Fruit fly (Drosophila melanogaster): Measurements from ENCODE around the gene Gbeta5.
A peak's percentile ranks its signal among the peaks of the same experiment; 100 is the strongest.

Gbeta5 gene

DNA sequence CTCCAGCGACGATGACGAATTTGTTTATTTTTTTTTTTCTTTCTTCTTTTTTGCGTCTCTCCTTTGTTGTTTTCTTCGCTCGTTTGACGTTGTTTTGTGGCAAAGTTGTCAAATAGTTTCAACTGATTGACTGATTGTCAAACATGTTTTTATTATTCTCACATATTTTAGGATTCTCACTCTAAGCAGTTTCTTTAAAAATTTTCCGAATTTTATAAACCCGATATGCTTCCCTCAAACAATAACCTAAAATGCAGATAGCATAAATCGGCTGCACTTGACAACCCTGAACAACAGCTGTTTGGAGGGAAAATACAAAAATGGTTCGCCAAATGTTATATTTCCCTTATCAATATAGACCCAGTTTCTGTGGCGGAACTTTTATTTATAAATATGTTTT, 8.5 kb downstream of the Gbeta5 start, which contains the start of gene CG17982 (continued):
- TF ChIP-seq peb (GFP tag; IDR thresholded peaks at IDR 0.05) (no peak), CG13287 (GFP tag; IDR thresholded peaks at IDR 0.05; ENCODE audit: partially characterized antibody) (no peak; the same call in 1 of the 2 replicates), toy (GFP tag; IDR thresholded peaks at IDR 0.05) (0 out of 2 replicates have a peak, but pooled peaks have one; percentile 34), stc (GFP tag; IDR thresholded peaks at IDR 0.05) (peak; percentile 74)

DNA sequence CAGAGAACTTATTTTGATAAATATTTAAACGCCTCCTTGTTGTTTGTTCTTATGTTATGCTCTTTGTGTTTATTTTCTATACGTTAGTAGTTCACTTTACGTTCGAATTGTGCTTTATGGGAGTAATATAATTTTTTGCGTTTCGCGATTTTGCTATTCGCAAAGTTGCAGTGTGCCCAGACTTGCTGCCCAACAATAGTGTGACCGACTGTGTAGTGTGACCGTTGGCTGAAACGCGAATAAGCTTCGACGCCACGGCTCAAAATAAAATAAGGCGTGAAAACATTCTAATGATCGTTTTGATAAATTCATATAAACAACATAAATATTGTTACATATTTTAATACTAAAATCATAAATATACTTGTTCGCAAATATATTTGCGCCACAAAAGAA, 10.0 kb downstream of the Gbeta5 start, which contains the start of gene Smox:
TSS of gene Smox (minus strand) at position 213 of the 396 bp plus-strand sequence.
- TF ChIP-seq GATAe (GFP tag; conservative IDR thresholded peaks at IDR 0.05) (no peak), toy (GFP tag; IDR thresholded peaks at IDR 0.05) (no peak), CG13287 (GFP tag; IDR thresholded peaks at IDR 0.05; ENCODE audit: partially characterized antibody) (peak; percentile 37), CG8924 (tag; optimal IDR thresholded peaks at IDR 0.05) (peak; percentile 26), phol (tag; optimal IDR thresholded peaks at IDR 0.05) (peak; percentile 17), MBD-R2 (GFP tag; IDR thresholded peaks at IDR 0.05) (peak; percentile 43), YL-1 (GFP tag; optimal IDR thresholded peaks at IDR 0.05) (peak; percentile 52), zf30C (GFP tag; optimal IDR thresholded peaks at IDR 0.05) (no peak), CG1024 (GFP tag; IDR thresholded peaks at IDR 0.05) (no peak), CG30020 (tag; optimal IDR thresholded peaks at IDR 0.05) (peak; percentile 19), Dp (GFP tag; optimal IDR thresholded peaks at IDR 0.05) (peak; percentile 18), CG1603 (tag; optimal IDR thresholded peaks at IDR 0.05) (peak; percentile 65), CG17385 (GFP tag; optimal IDR thresholded peaks at IDR 0.05) (no peak), CG17359 (tag; optimal IDR thresholded peaks at IDR 0.05) (no peak), Dfd (GFP tag; optimal IDR thresholded peaks at IDR 0.05) (no peak), crp (GFP tag; optimal IDR thresholded peaks at IDR 0.05) (peak in 1 of 2 experiments; percentile 26), salm (tag; optimal IDR thresholded peaks at IDR 0.05) (no peak), Dbx (GFP tag; IDR thresholded peaks at IDR 0.05) (no peak), CG6272 (GFP tag; IDR thresholded peaks at IDR 0.05) (no peak), CG10267 (tag; optimal IDR thresholded peaks at IDR 0.05) (peak; percentile 54), CG10462 (GFP tag; optimal IDR thresholded peaks at IDR 0.05) (no peak), trem (tag; optimal IDR thresholded peaks at IDR 0.05) (peak; percentile 39), Sry-δ (GFP tag; optimal IDR thresholded peaks at IDR 0.05) (peak; percentile 6), dm (GFP tag; optimal IDR thresholded peaks at IDR 0.05) (no peak), CG2712 (tag; optimal IDR thresholded peaks at IDR 0.05) (peak; percentile 1), unpg (GFP tag; optimal IDR thresholded peaks at IDR 0.05) (no peak), CG13624 (GFP tag; optimal IDR thresholded peaks at IDR 0.05) (peak; percentile 38), E2f1 (GFP tag; IDR thresholded peaks at IDR 0.05) (no peak), CG3163 (GFP tag; optimal IDR thresholded peaks at IDR 0.05) (no peak), nmo (GFP tag; optimal IDR thresholded peaks at IDR 0.05) (peak; percentile 23), MTF-1 (GFP tag; optimal IDR thresholded peaks at IDR 0.05; ENCODE audit: borderline replicate concordance) (no peak), CG16813 (GFP tag; IDR thresholded peaks at IDR 0.05; ENCODE audit: partially characterized antibody) (no peak), Dek (tag; optimal IDR thresholded peaks at IDR 0.05) (no peak), emc (GFP tag; optimal IDR thresholded peaks at IDR 0.05) (no peak), sima (GFP tag; optimal IDR thresholded peaks at IDR 0.05) (no peak), rib (GFP tag; IDR thresholded peaks at IDR 0.05) (peak; percentile 65; the same call in 1 of the 2 replicates), fd64A (GFP tag; optimal IDR thresholded peaks at IDR 0.05) (no peak), CG7963 (GFP tag; IDR thresholded peaks at IDR 0.05; ENCODE audit: partially characterized antibody) (no peak), CG17829 (tag; optimal IDR thresholded peaks at IDR 0.05) (peak; percentile 21), Ets65A (GFP tag) (no peak), knrl (GFP tag; IDR thresholded peaks at IDR 0.05; ENCODE audit: partially characterized antibody) (no peak), BtbVII (GFP tag; optimal IDR thresholded peaks at IDR 0.05) (no peak), hbn (GFP tag; IDR thresholded peaks at IDR 0.05; ENCODE audit: partially characterized antibody) (no peak), CG14710 (tag; optimal IDR thresholded peaks at IDR 0.05) (peak; percentile 37), Trl (optimal IDR thresholded peaks at IDR 0.05) (no peak), Trl (GFP tag; optimal IDR thresholded peaks at IDR 0.05) (no peak), Ets97D (GFP tag; optimal IDR thresholded peaks at IDR 0.05) (peak; percentile 18)

Measured in whole organism, embryonic.